Fruit fly (Drosophila melanogaster) whole organism, embryonic: ENCODE results near the gene Ir31a.

Experiments used
- Asciz ChIP-seq: fragments of 200-800 bp; sonication (Bioruptor generic); optimal IDR thresholded peaks from 2 replicates; lab custom pipeline; 2017; ENCODE audit warnings: missing biosample characterization, mild to moderate bottlenecking, missing genetic modification characterization, missing genetic modification reagents
- CG12299 ChIP-seq: fragments of 200-800 bp; sonication (Bioruptor generic); optimal IDR thresholded peaks from 2 replicates; lab custom pipeline; 2018; ENCODE audit warnings: missing biosample characterization, mild to moderate bottlenecking, missing genetic modification characterization
- CG1233 ChIP-seq: fragments of 200-800 bp; sonication (Bioruptor generic); optimal IDR thresholded peaks from 4 replicates; lab custom pipeline; 2018; ENCODE audit warnings: missing biosample characterization, mild to moderate bottlenecking, missing genetic modification characterization
- CG13296 ChIP-seq: fragments of 200-800 bp; sonication (Bioruptor generic); optimal IDR thresholded peaks from 3 replicates; lab custom pipeline; 2018; ENCODE audit warnings: missing biosample characterization, mild to moderate bottlenecking, missing genetic modification characterization
- CG14014 ChIP-seq: fragments of 200-800 bp; sonication (Bioruptor generic); IDR thresholded peaks from 2 replicates; pipeline ENCODE4 v1.3.6; 2022; ENCODE audit warnings: missing biosample characterization, missing genetic modification characterization
- CG18262 ChIP-seq: fragments of 200-800 bp; optimal IDR thresholded peaks from 3 replicates; lab custom pipeline; 2019; ENCODE audit warnings: missing biosample characterization, mild to moderate bottlenecking, missing genetic modification characterization, moderate library complexity
- CG30020 ChIP-seq: fragments of 200-800 bp; optimal IDR thresholded peaks from 2 replicates; lab custom pipeline; 2019; ENCODE audit warnings: missing biosample characterization, mild to moderate bottlenecking, missing genetic modification characterization, moderate library complexity
- CG30431 ChIP-seq: fragments of 200-800 bp; sonication (Bioruptor generic); optimal IDR thresholded peaks from 2 replicates; lab custom pipeline; 2017; ENCODE audit warnings: missing biosample characterization, missing genetic modification characterization
- CG32767 ChIP-seq: fragments of 200-800 bp; sonication (Bioruptor generic); IDR thresholded peaks from 2 replicates; pipeline ENCODE4 v1.3.6; 2022; ENCODE audit warnings: missing biosample characterization, missing genetic modification characterization
- CG3281 ChIP-seq: fragments of 200-800 bp; sonication (Bioruptor generic); optimal IDR thresholded peaks from 3 replicates; lab custom pipeline; 2017; ENCODE audit warnings: missing biosample characterization, mild to moderate bottlenecking, missing genetic modification characterization
- CG34376 ChIP-seq: fragments of 200-800 bp; sonication (Bioruptor generic); optimal IDR thresholded peaks from 2 replicates; lab custom pipeline; 2018; ENCODE audit warnings: missing biosample characterization, mild to moderate bottlenecking, missing genetic modification characterization
- CG3726 ChIP-seq: fragments of 200-800 bp; sonication (Bioruptor generic); IDR thresholded peaks from 3 replicates; pipeline ENCODE4, ENCODE4 v1.3.6; 2022; ENCODE audit warnings: missing biosample characterization, missing genetic modification characterization
- CG4617 ChIP-seq: fragments of 200-800 bp; sonication (Bioruptor generic); optimal IDR thresholded peaks from 3 replicates; lab custom pipeline; 2016; ENCODE audit warnings: missing biosample characterization, missing genetic modification characterization, borderline replicate concordance
- CG7987 ChIP-seq: fragments of 200-800 bp; sonication (Bioruptor generic); optimal IDR thresholded peaks from 2 replicates; lab custom pipeline; 2018; ENCODE audit warnings: missing biosample characterization, mild to moderate bottlenecking, missing genetic modification characterization, moderate library complexity
- CG8281 ChIP-seq: fragments of 200-800 bp; sonication (Bioruptor generic); optimal IDR thresholded peaks from 2 replicates; lab custom pipeline; 2018; ENCODE audit warnings: missing biosample characterization, mild to moderate bottlenecking, missing genetic modification characterization, moderate library complexity
- CG8924 ChIP-seq: fragments of 200-800 bp; optimal IDR thresholded peaks from 3 replicates; lab custom pipeline; 2019; ENCODE audit warnings: missing biosample characterization, mild to moderate bottlenecking, missing genetic modification characterization, moderate library complexity
- D19A ChIP-seq: fragments of 200-800 bp; optimal IDR thresholded peaks from 3 replicates; lab custom pipeline; 2019; ENCODE audit warnings: missing biosample characterization, mild to moderate bottlenecking, missing genetic modification characterization, moderate library complexity
- Ets65A ChIP-seq: fragments of 200-800 bp; sonication (Bioruptor generic); peaks from one replicate; lab custom pipeline; 2016; ENCODE audit warnings: missing biosample characterization, missing genetic modification characterization
- Fer1 ChIP-seq: fragments of 200-800 bp; sonication (Bioruptor generic); optimal IDR thresholded peaks from 2 replicates; lab custom pipeline; 2017; ENCODE audit warnings: missing biosample characterization, mild to moderate bottlenecking, missing genetic modification characterization
- Fer3 ChIP-seq: fragments of 200-800 bp; sonication (Bioruptor generic); optimal IDR thresholded peaks from 2 replicates; lab custom pipeline; 2018; ENCODE audit warnings: missing biosample characterization, mild to moderate bottlenecking, missing genetic modification characterization, moderate library complexity
- MESR4 ChIP-seq: fragments of 200-800 bp; sonication (Bioruptor generic); optimal IDR thresholded peaks from 2 replicates; lab custom pipeline; 2018; ENCODE audit warnings: missing biosample characterization, mild to moderate bottlenecking, missing genetic modification characterization, moderate library complexity
- Med ChIP-seq: fragments of 200-800 bp; sonication (Bioruptor generic); peaks from one replicate; lab custom pipeline; 2016; ENCODE audit warnings: missing biosample characterization, missing genetic modification characterization, mild to moderate bottlenecking, inconsistent platforms, moderate library complexity
- Nf-YB ChIP-seq: fragments of 200-800 bp; sonication (Bioruptor generic); optimal IDR thresholded peaks from 3 replicates; lab custom pipeline; 2019; ENCODE audit warnings: missing biosample characterization, mild to moderate bottlenecking, missing genetic modification characterization, moderate library complexity
- Oaz ChIP-seq: fragments of 200-800 bp; sonication (Bioruptor generic); IDR thresholded peaks from 2 replicates; pipeline ENCODE4 v1.3.6; 2022; ENCODE audit warnings: missing biosample characterization, missing genetic modification characterization
- Pdp1 ChIP-seq, 2 experiments: fragments of 200-800 bp; sonication (Bioruptor generic); optimal IDR thresholded peaks; 3 replicates each; lab custom pipeline; 2016; ENCODE audit warnings: missing biosample characterization in 2 of 2, missing genetic modification characterization in 2 of 2, mild to moderate bottlenecking in 1 of 2, moderate library complexity in 1 of 2
- Sox100B ChIP-seq: fragments of 200-800 bp; sonication (Bioruptor generic); optimal IDR thresholded peaks from 3 replicates; lab custom pipeline; 2018; ENCODE audit warnings: missing biosample characterization, mild to moderate bottlenecking, missing genetic modification characterization
- Xrp1 ChIP-seq: fragments of 200-800 bp; sonication (Bioruptor generic); IDR thresholded peaks from 2 replicates; pipeline ENCODE4 v1.3.6; 2022; ENCODE audit warnings: missing biosample characterization, missing genetic modification characterization
- YL-1 ChIP-seq: fragments of 200-800 bp; sonication (Bioruptor generic); optimal IDR thresholded peaks from 3 replicates; lab custom pipeline; 2017; ENCODE audit warnings: missing biosample characterization, mild to moderate bottlenecking, missing genetic modification characterization
- bcd ChIP-seq: fragments of 200-800 bp; sonication (Bioruptor generic); optimal IDR thresholded peaks from 2 replicates; lab custom pipeline; 2017; ENCODE audit warnings: missing biosample characterization, mild to moderate bottlenecking, missing genetic modification characterization
- cg ChIP-seq: fragments of 200-800 bp; sonication (Bioruptor generic); optimal IDR thresholded peaks from 3 replicates; lab custom pipeline; 2019; ENCODE audit warnings: missing biosample characterization, mild to moderate bottlenecking, missing genetic modification characterization, moderate library complexity
- corto ChIP-seq: fragments of 200-800 bp; sonication (Bioruptor generic); optimal IDR thresholded peaks from 2 replicates; lab custom pipeline; 2016; ENCODE audit warnings: missing biosample characterization, mild to moderate bottlenecking, missing genetic modification characterization, moderate library complexity
- eve ChIP-seq, 2 experiments: fragments of >200 bp; optimal IDR thresholded peaks; 2 replicates each; lab custom pipeline; 2017; ENCODE audit warnings: missing biosample characterization in 2 of 2, missing genetic modification characterization in 2 of 2
- gro ChIP-seq: fragments of 200-800 bp; sonication (Bioruptor generic); optimal IDR thresholded peaks from 2 replicates; lab custom pipeline; 2016; ENCODE audit warnings: missing biosample characterization, missing genetic modification characterization
- klu ChIP-seq: fragments of 200-800 bp; sonication (Bioruptor generic); IDR thresholded peaks from 2 replicates; pipeline ENCODE4 v1.3.6; 2022; ENCODE audit warnings: missing biosample characterization, missing genetic modification characterization
- kni ChIP-seq: fragments of 200-800 bp; sonication (Bioruptor generic); optimal IDR thresholded peaks from 3 replicates; lab custom pipeline; 2017; ENCODE audit warnings: mild to moderate bottlenecking, missing biosample characterization, missing genetic modification reagents, missing genetic modification characterization
- lola ChIP-seq, 3 experiments: fragments of >200 bp in 2 of 3; fragments of 200-800 bp in 1 of 3; sonication (Bioruptor generic) in 1 of 3; optimal IDR thresholded peaks; 2 replicates each; lab custom pipeline; 2017 to 2019; ENCODE audit warnings: missing biosample characterization in 3 of 3, missing genetic modification characterization in 3 of 3, mild to moderate bottlenecking in 1 of 3, moderate library complexity in 1 of 3
- mirr ChIP-seq: fragments of 200-800 bp; sonication (Bioruptor generic); optimal IDR thresholded peaks from 3 replicates; lab custom pipeline; 2018; ENCODE audit warnings: missing biosample characterization, mild to moderate bottlenecking, missing genetic modification characterization
- nom ChIP-seq: fragments of 200-800 bp; sonication (Bioruptor generic); optimal IDR thresholded peaks from 2 replicates; lab custom pipeline; 2017; ENCODE audit warnings: missing biosample characterization, missing genetic modification characterization, mild to moderate bottlenecking, moderate library complexity, missing genetic modification reagents
- odd ChIP-seq: fragments of 200-800 bp; sonication (Bioruptor generic); optimal IDR thresholded peaks from 2 replicates; lab custom pipeline; 2017; ENCODE audit warnings: missing biosample characterization, mild to moderate bottlenecking, missing genetic modification characterization
- onecut ChIP-seq: fragments of 200-800 bp; sonication (Bioruptor generic); IDR thresholded peaks from 2 replicates; pipeline ENCODE4 v1.3.6; 2022; ENCODE audit warnings: missing biosample characterization, missing genetic modification characterization
- schlank ChIP-seq: fragments of 200-800 bp; sonication (Bioruptor generic); optimal IDR thresholded peaks from 2 replicates; lab custom pipeline; 2018; ENCODE audit warnings: missing biosample characterization, mild to moderate bottlenecking, missing genetic modification characterization
- sens ChIP-seq: fragments of 200-800 bp; sonication (Bioruptor generic); peaks from one replicate; lab custom pipeline; 2016; ENCODE audit warnings: missing biosample characterization, missing genetic modification characterization
- tll ChIP-seq, 2 experiments: fragments of 200-800 bp in 1 of 2; fragments of >200 bp in 1 of 2; sonication (Bioruptor generic) in 1 of 2; optimal IDR thresholded peaks; 2 replicates each; lab custom pipeline; 2017 to 2019; ENCODE audit warnings: missing biosample characterization in 2 of 2, missing genetic modification characterization in 2 of 2, mild to moderate bottlenecking in 1 of 2, moderate library complexity in 1 of 2
- tna ChIP-seq: fragments of 200-800 bp; sonication (Bioruptor generic); IDR thresholded peaks from 2 replicates; pipeline ENCODE4 v1.3.6; 2022; ENCODE audit warnings: missing biosample characterization, missing genetic modification characterization; ENCODE audit not compliant: partially characterized antibody
- unc-4 ChIP-seq: fragments of 200-800 bp; sonication (Bioruptor generic); IDR thresholded peaks from 2 replicates; pipeline ENCODE4 v1.3.6; 2022; ENCODE audit warnings: missing biosample characterization, missing genetic modification characterization; ENCODE audit not compliant: partially characterized antibody
- vnd ChIP-seq: fragments of 200-800 bp; sonication (Bioruptor generic); IDR thresholded peaks from 3 replicates; pipeline ENCODE4 v1.3.6; 2022; ENCODE audit warnings: missing biosample characterization, missing genetic modification characterization; ENCODE audit not compliant: partially characterized antibody
- wek ChIP-seq: fragments of 200-800 bp; sonication (Bioruptor generic); optimal IDR thresholded peaks from 3 replicates; lab custom pipeline; 2018; ENCODE audit warnings: missing biosample characterization, mild to moderate bottlenecking, missing genetic modification characterization, moderate library complexity

The Ir31a gene

DNA sequence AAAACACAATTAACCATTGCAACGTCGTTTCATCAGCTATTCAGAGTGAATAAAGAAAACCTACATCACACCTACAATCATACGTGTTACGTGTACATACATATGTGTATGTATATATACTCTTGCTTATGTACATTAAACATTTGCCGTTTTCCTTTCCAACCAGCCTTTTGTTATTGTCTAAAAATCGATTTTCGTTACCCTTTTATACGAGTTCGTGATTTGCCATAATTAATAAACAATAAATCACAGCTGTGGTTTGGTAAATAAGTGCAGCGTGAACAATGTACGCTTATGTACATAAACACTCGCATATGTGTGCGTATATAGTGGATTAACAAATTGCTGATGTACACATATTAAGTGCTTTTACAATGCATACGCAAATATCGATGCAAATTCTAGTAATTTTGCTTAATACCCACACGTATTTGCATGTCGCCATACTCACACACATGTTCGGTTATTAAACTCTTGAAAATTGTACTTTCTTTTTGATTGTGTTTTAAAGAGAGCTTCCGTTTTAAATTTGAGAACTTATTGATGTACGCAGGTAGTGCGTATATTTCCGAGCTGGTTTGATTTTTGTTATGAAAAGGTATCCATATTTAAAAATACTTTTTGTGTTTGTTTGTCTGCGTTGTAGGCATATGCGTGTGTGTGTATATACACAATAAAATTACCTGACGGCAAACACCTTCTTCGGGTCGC, 8.3 kb upstream of the Ir31a start:
- TF ChIP-seq Xrp1 (GFP tag; lab: Robert Waterston, UW) (0 out of 2 replicates have a peak, but pooled peaks have one; percentile 6), Ets65A (GFP tag; lab: Kevin White, UChicago) (no peak), Sox100B (GFP tag; lab: Kevin White, UChicago) (peak; percentile 6), CG30020 (tag; lab: Kevin White, UChicago) (peak; percentile 59), CG30431 (no peak), tll (GFP tag; optimal IDR thresholded peaks at IDR 0.05; lab: Kevin White, UChicago) (peak in 1 of 2 experiments; percentile 30), CG32767 (GFP tag; lab: Robert Waterston, UW) (peak; percentile 19; the same call in 1 of the 2 replicates), CG34376 (GFP tag; lab: Kevin White, UChicago) (peak; percentile 60), MESR4 (GFP tag; lab: Kevin White, UChicago) (peak; percentile 70), klu (GFP tag; lab: Robert Waterston, UW) (no peak), gro (GFP tag; lab: Kevin White, UChicago) (peak; percentile 0), CG8924 (tag; lab: Kevin White, UChicago) (peak; percentile 12), CG1233 (GFP tag; lab: Kevin White, UChicago) (peak; percentile 1), cg (GFP tag; lab: Kevin White, UChicago) (peak; percentile 84), Pdp1 (GFP tag; optimal IDR thresholded peaks at IDR 0.05; lab: Kevin White, UChicago) (peak in 1 of 2 experiments; percentile 74), vnd (no peak), CG4617 (GFP tag; lab: Kevin White, UChicago) (peak; percentile 17), tna (GFP tag; lab: Robert Waterston, UW) (0 out of 2 replicates have a peak, but pooled peaks have one; percentile 17), CG13296 (GFP tag; lab: Kevin White, UChicago) (peak; percentile 60), onecut (GFP tag; lab: Robert Waterston, UW) (no peak), CG3281 (GFP tag; lab: Kevin White, UChicago) (peak; percentile 5), bcd (GFP tag; lab: Kevin White, UChicago) (no peak), wek (GFP tag; lab: Kevin White, UChicago) (peak; percentile 42), Asciz (GFP tag; lab: Kevin White, UChicago) (peak; percentile 24), D19A (tag; lab: Kevin White, UChicago) (no peak), nom (GFP tag; lab: Kevin White, UChicago) (peak; percentile 36), eve (GFP tag; optimal IDR thresholded peaks at IDR 0.05; lab: Kevin White, UChicago) (peak in 1 of 2 experiments; percentile 91), CG8281 (tag; lab: Kevin White, UChicago) (no peak), Fer1 (GFP tag; lab: Kevin White, UChicago) (peak; percentile 49), Nf-YB (GFP tag; lab: Kevin White, UChicago) (no peak), sens (GFP tag; lab: Kevin White, UChicago) (peak; percentile 80), kni (GFP tag; lab: Kevin White, UChicago) (peak; percentile 37), Fer3 (tag; lab: Kevin White, UChicago) (no peak), odd (GFP tag; lab: Kevin White, UChicago) (peak; percentile 56), YL-1 (GFP tag; lab: Kevin White, UChicago) (peak; percentile 17), schlank (tag; lab: Kevin White, UChicago) (no peak), CG7987 (GFP tag; lab: Kevin White, UChicago) (peak; percentile 61), Med (GFP tag; lab: Kevin White, UChicago) (peak; percentile 70), CG14014 (GFP tag; lab: Robert Waterston, UW) (peak; percentile 27; the same call in 1 of the 2 replicates), Oaz (GFP tag; lab: Robert Waterston, UW) (no peak), corto (GFP tag; lab: Kevin White, UChicago) (peak; percentile 9), CG18262 (no peak), CG12299 (peak; percentile 23), mirr (GFP tag; lab: Kevin White, UChicago) (peak; percentile 13), CG3726 (GFP tag; lab: Robert Waterston, UW) (no peak), lola (GFP tag; optimal IDR thresholded peaks at IDR 0.05; lab: Kevin White, UChicago) (peak in 1 of 3 experiments; percentile 2), unc-4 (GFP tag; lab: Robert Waterston, UW) (0 out of 2 replicates have a peak, but pooled peaks have one; percentile 6)
